In genomic region chr2L:20864764-20865265, dm6 we compare ENCODE assay signal across 5 fruit fly cellular contexts.
TF ChIP-seq lines count a peak whose summit lies in the region.

CG9338 (plus strand) TSS chr2L:20865215.

TF ChIP-seq in whole organism, adult, 20 proteins besides CTCF, POLR2A, EP300 and RAD21 (continued from another document):
- TF ChIP-seq cic (GFP tag; optimal IDR thresholded peaks at IDR 0.05; lab: Kevin White, UChicago), result peak; percentile 63
- TF ChIP-seq ovo (GFP tag; optimal IDR thresholded peaks at IDR 0.05; lab: Kevin White, UChicago), result no peak
- TF ChIP-seq CG14711 (tag; optimal IDR thresholded peaks at IDR 0.05; lab: Kevin White, UChicago), result peak; percentile 75

TF ChIP-seq in whole organism, embryonic, 481 proteins besides CTCF, POLR2A, EP300 and RAD21 (continued from another document and continues in another):
- TF ChIP-seq Bteb2 (GFP tag; optimal IDR thresholded peaks at IDR 0.05; lab: Kevin White, UChicago), result peak; percentile 87
- TF ChIP-seq CG6654 (GFP tag; optimal IDR thresholded peaks at IDR 0.05; lab: Kevin White, UChicago), result peak; percentile 80
- TF ChIP-seq otp (GFP tag; IDR thresholded peaks at IDR 0.05; lab: Robert Waterston, UW), result no peak
- no peak for TF ChIP-seq crol (GFP tag; IDR thresholded peaks at IDR 0.05; lab: Robert Waterston, UW)
- peak; percentile 83 for TF ChIP-seq odd (GFP tag; optimal IDR thresholded peaks at IDR 0.05; lab: Kevin White, UChicago)
- peak; percentile 56 for TF ChIP-seq ssp (GFP tag; IDR thresholded peaks at IDR 0.05; lab: Robert Waterston, UW)
- no peak for TF ChIP-seq CG1832 (GFP tag; optimal IDR thresholded peaks at IDR 0.05; lab: Kevin White, UChicago)
- peak; percentile 47 for TF ChIP-seq CG13123 (GFP tag; optimal IDR thresholded peaks at IDR 0.05; lab: Kevin White, UChicago)
- TF ChIP-seq pros (GFP tag; optimal IDR thresholded peaks at IDR 0.05; lab: Kevin White, UChicago), result peak; percentile 60
- no peak for TF ChIP-seq Dfd (GFP tag; optimal IDR thresholded peaks at IDR 0.05; lab: Kevin White, UChicago)
- peak; percentile 83 for TF ChIP-seq CG6272 (GFP tag; IDR thresholded peaks at IDR 0.05; lab: Robert Waterston, UW)
- peak; percentile 24 for TF ChIP-seq CG30020 (tag; optimal IDR thresholded peaks at IDR 0.05; lab: Kevin White, UChicago)
- peak; percentile 85 for TF ChIP-seq CG6254 (GFP tag; optimal IDR thresholded peaks at IDR 0.05; lab: Kevin White, UChicago)
- peak; percentile 72 for TF ChIP-seq fd3F (GFP tag; optimal IDR thresholded peaks at IDR 0.05; lab: Kevin White, UChicago)
- peak; percentile 70 for TF ChIP-seq CG18011 (GFP tag; optimal IDR thresholded peaks at IDR 0.05; lab: Kevin White, UChicago)
- peak; percentile 89 for TF ChIP-seq CG9609 (GFP tag; optimal IDR thresholded peaks at IDR 0.05; lab: Kevin White, UChicago)
- no peak for TF ChIP-seq fru (optimal IDR thresholded peaks at IDR 0.05; lab: Kevin White, UChicago)
- peak; percentile 51 for TF ChIP-seq CG30431 (GFP tag; optimal IDR thresholded peaks at IDR 0.05; lab: Kevin White, UChicago)
- peak; percentile 39 for TF ChIP-seq psq (GFP tag; optimal IDR thresholded peaks at IDR 0.05; lab: Kevin White, UChicago)
- TF ChIP-seq Dref (GFP tag; IDR thresholded peaks at IDR 0.05; lab: Robert Waterston, UW), result no peak
- no peak for TF ChIP-seq mld (GFP tag; IDR thresholded peaks at IDR 0.05; lab: Robert Waterston, UW; ENCODE audit: partially characterized antibody)
- peak; percentile 76 for TF ChIP-seq unpg (GFP tag; optimal IDR thresholded peaks at IDR 0.05; lab: Kevin White, UChicago)
- peak; percentile 94; the same call in 2 of the 3 replicates for TF ChIP-seq CG34422 (GFP tag; IDR thresholded peaks at IDR 0.05; lab: Robert Waterston, UW)
- TF ChIP-seq CG17912 (GFP tag; optimal IDR thresholded peaks at IDR 0.05; lab: Kevin White, UChicago), result no peak
- TF ChIP-seq CG8765 (GFP tag; IDR thresholded peaks at IDR 0.05; lab: Robert Waterston, UW), result peak; percentile 49; the same call in 1 of the 2 replicates
- TF ChIP-seq CG6765 (GFP tag; optimal IDR thresholded peaks at IDR 0.05; lab: Kevin White, UChicago), result peak; percentile 93
- TF ChIP-seq NfI (GFP tag; optimal IDR thresholded peaks at IDR 0.05; lab: Kevin White, UChicago), result peak; percentile 79
- peak; percentile 72 for TF ChIP-seq Max (GFP tag; optimal IDR thresholded peaks at IDR 0.05; lab: Kevin White, UChicago)
- TF ChIP-seq Nf-YC (tag; optimal IDR thresholded peaks at IDR 0.05; lab: Kevin White, UChicago), result peak; percentile 89
- no peak for TF ChIP-seq stwl (tag; optimal IDR thresholded peaks at IDR 0.05; lab: Kevin White, UChicago)
- TF ChIP-seq CG17328 (GFP tag; IDR thresholded peaks at IDR 0.05; lab: Robert Waterston, UW), result peak; percentile 60
- TF ChIP-seq croc (GFP tag; conservative IDR thresholded peaks at IDR 0.05; lab: Robert Waterston, UW), result peak; percentile 88

TF ChIP-seq in whole organism, prepupa, 60 proteins besides CTCF, POLR2A, EP300 and RAD21 (continued from another document and continues in another):
- TF ChIP-seq CG34406 (GFP tag; optimal IDR thresholded peaks at IDR 0.05; lab: Kevin White, UChicago), result peak; percentile 73
- peak in 1 of 2 experiments; percentile 88 for TF ChIP-seq ss (GFP tag; optimal IDR thresholded peaks at IDR 0.05; lab: Kevin White, UChicago)
- peak; percentile 65 for TF ChIP-seq Lpt (GFP tag; optimal IDR thresholded peaks at IDR 0.05; lab: Kevin White, UChicago)
- peak; percentile 82 for TF ChIP-seq CG6792 (GFP tag; optimal IDR thresholded peaks at IDR 0.05; lab: Kevin White, UChicago)
- TF ChIP-seq CG32006 (GFP tag; optimal IDR thresholded peaks at IDR 0.05; lab: Kevin White, UChicago), result peak; percentile 70
- TF ChIP-seq CG11762 (GFP tag; optimal IDR thresholded peaks at IDR 0.05; lab: Kevin White, UChicago; ENCODE audit: insufficient read depth), result peak; percentile 78
- TF ChIP-seq vri (GFP tag; optimal IDR thresholded peaks at IDR 0.05; lab: Kevin White, UChicago), result peak; percentile 81
- no peak for TF ChIP-seq CG1621 (tag; optimal IDR thresholded peaks at IDR 0.05; lab: Kevin White, UChicago)
- peak; percentile 87 for TF ChIP-seq Gug (GFP tag; IDR thresholded peaks at IDR 0.05; lab: Robert Waterston, UW)
- peak; percentile 79 for TF ChIP-seq pdm3 (GFP tag; optimal IDR thresholded peaks at IDR 0.05; lab: Kevin White, UChicago)
- TF ChIP-seq Sox102F (GFP tag; optimal IDR thresholded peaks at IDR 0.05; lab: Kevin White, UChicago), result peak; percentile 85
- peak; percentile 67 for TF ChIP-seq spab (GFP tag; optimal IDR thresholded peaks at IDR 0.05; lab: Kevin White, UChicago)
- TF ChIP-seq CG6854 (GFP tag; optimal IDR thresholded peaks at IDR 0.05; lab: Kevin White, UChicago), result no peak
- peak; percentile 79 for TF ChIP-seq Sox14 (GFP tag; optimal IDR thresholded peaks at IDR 0.05; lab: Kevin White, UChicago)
- peak; percentile 57 for TF ChIP-seq fd85E (GFP tag; optimal IDR thresholded peaks at IDR 0.05; lab: Kevin White, UChicago)
- TF ChIP-seq acj6 (GFP tag; optimal IDR thresholded peaks at IDR 0.05; lab: Kevin White, UChicago), result peak; percentile 62
- TF ChIP-seq Hr39 (GFP tag; optimal IDR thresholded peaks at IDR 0.05; lab: Kevin White, UChicago), result peak; percentile 80
- peak; percentile 89 for TF ChIP-seq CG7368 (GFP tag; optimal IDR thresholded peaks at IDR 0.05; lab: Kevin White, UChicago)
- TF ChIP-seq CG9139 (GFP tag; optimal IDR thresholded peaks at IDR 0.05; lab: Kevin White, UChicago), result peak; percentile 17
- TF ChIP-seq CG11294 (GFP tag; IDR thresholded peaks at IDR 0.05; lab: Robert Waterston, UW), result peak; percentile 86
- peak; percentile 62 for TF ChIP-seq CG8632 (GFP tag; optimal IDR thresholded peaks at IDR 0.05; lab: Kevin White, UChicago)
- peak; percentile 60 for TF ChIP-seq CG16779 (tag; optimal IDR thresholded peaks at IDR 0.05; lab: Kevin White, UChicago)
- TF ChIP-seq OdsH (GFP tag; optimal IDR thresholded peaks at IDR 0.05; lab: Kevin White, UChicago), result peak; percentile 66
- TF ChIP-seq Ets96B (tag; optimal IDR thresholded peaks at IDR 0.05; lab: Kevin White, UChicago), result no peak
- peak; percentile 78; the same call in 2 of the 3 replicates for TF ChIP-seq CG8119 (GFP tag; IDR thresholded peaks at IDR 0.05; lab: Robert Waterston, UW)
- peak; percentile 80 for TF ChIP-seq Eip75B (GFP tag; optimal IDR thresholded peaks at IDR 0.05; lab: Kevin White, UChicago)
- peak; percentile 89 for TF ChIP-seq CG8319 (GFP tag; optimal IDR thresholded peaks at IDR 0.05; lab: Kevin White, UChicago)
- TF ChIP-seq fd59A (GFP tag; optimal IDR thresholded peaks at IDR 0.05; lab: Kevin White, UChicago), result no peak
- peak; percentile 70 for TF ChIP-seq achi (GFP tag; optimal IDR thresholded peaks at IDR 0.05; lab: Kevin White, UChicago)
- TF ChIP-seq Ets21C (GFP tag; optimal IDR thresholded peaks at IDR 0.05; lab: Kevin White, UChicago), result peak; percentile 66
- TF ChIP-seq Hr38 (GFP tag; optimal IDR thresholded peaks at IDR 0.05; lab: Kevin White, UChicago), result no peak
- peak; percentile 90 for TF ChIP-seq svp (GFP tag; lab: Kevin White, UChicago)
- TF ChIP-seq CG11902 (GFP tag; optimal IDR thresholded peaks at IDR 0.05; lab: Kevin White, UChicago), result peak; percentile 64

TF ChIP-seq in whole organism, pupa, 21 proteins besides CTCF, POLR2A, EP300 and RAD21 (continued from another document):
- peak; percentile 85 for TF ChIP-seq CG8159 (tag; optimal IDR thresholded peaks at IDR 0.05; lab: Kevin White, UChicago)
TF ChIP-seq in whole organism, pupa: peak in this region for 12.

TF ChIP-seq in whole organism, wandering third instar larva, 38 proteins besides CTCF, POLR2A, EP300 and RAD21 (continued from another document):
- TF ChIP-seq ey (GFP tag; optimal IDR thresholded peaks at IDR 0.05; lab: Kevin White, UChicago) (peak; percentile 83), N (GFP tag; optimal IDR thresholded peaks at IDR 0.05; lab: Kevin White, UChicago) (no peak), CG32264 (GFP tag; optimal IDR thresholded peaks at IDR 0.05; lab: Kevin White, UChicago) (peak; percentile 36), CG9705 (GFP tag; optimal IDR thresholded peaks at IDR 0.05; lab: Kevin White, UChicago) (peak; percentile 89), Dif (GFP tag; optimal IDR thresholded peaks at IDR 0.05; lab: Kevin White, UChicago; ENCODE audit: partially characterized antibody) (no peak), HLH106 (tag; optimal IDR thresholded peaks at IDR 0.05; lab: Kevin White, UChicago) (peak; percentile 94), Hnf4 (GFP tag; optimal IDR thresholded peaks at IDR 0.05; lab: Kevin White, UChicago) (peak; percentile 37), Rel (GFP tag; optimal IDR thresholded peaks at IDR 0.05; lab: Kevin White, UChicago) (no peak), Rel (tag; optimal IDR thresholded peaks at IDR 0.05; lab: Kevin White, UChicago) (peak; percentile 66), Hr78 (GFP tag; optimal IDR thresholded peaks at IDR 0.05; lab: Kevin White, UChicago) (no peak), dmrt93B (GFP tag; optimal IDR thresholded peaks at IDR 0.05; lab: Kevin White, UChicago) (peak; percentile 90), rgr (GFP tag; optimal IDR thresholded peaks at IDR 0.05; lab: Kevin White, UChicago) (peak; percentile 86), jim (GFP tag; optimal IDR thresholded peaks at IDR 0.05; lab: Kevin White, UChicago) (no peak), dsf (GFP tag; optimal IDR thresholded peaks at IDR 0.05; lab: Kevin White, UChicago; ENCODE audit: borderline replicate concordance) (no peak), foxo (GFP tag; optimal IDR thresholded peaks at IDR 0.05; lab: Kevin White, UChicago) (peak in 1 of 2 experiments; percentile 87), Jra (GFP tag; optimal IDR thresholded peaks at IDR 0.05; lab: Kevin White, UChicago) (peak; percentile 45)
